Fruit fly (Drosophila melanogaster) whole organism, embryonic: ENCODE measurements around the gene CG34276.

ENCODE experiments used
- Atf6 ChIP-seq: fragments of 200-800 bp; sonication (Bioruptor generic); IDR thresholded peaks from 2 replicates; pipeline ENCODE4 v1.3.6; 2022; ENCODE audit warnings: missing biosample characterization, missing genetic modification characterization
- B-H2 ChIP-seq: fragments of 200-800 bp; sonication (Bioruptor generic); optimal IDR thresholded peaks from 2 replicates; lab custom pipeline; 2018; ENCODE audit warnings: missing biosample characterization, mild to moderate bottlenecking, missing genetic modification characterization
- Blimp-1 ChIP-seq: fragments of 200-800 bp; sonication (Bioruptor generic); optimal IDR thresholded peaks from 3 replicates; lab custom pipeline; 2018; ENCODE audit warnings: missing biosample characterization, missing genetic modification characterization, mild to moderate bottlenecking, moderate library complexity, missing genetic modification reagents
- CG12236 ChIP-seq: fragments of 200-800 bp; sonication (Bioruptor generic); optimal IDR thresholded peaks from 2 replicates; lab custom pipeline; 2016; ENCODE audit warnings: missing biosample characterization, missing genetic modification characterization
- CG12299 ChIP-seq: fragments of 200-800 bp; sonication (Bioruptor generic); optimal IDR thresholded peaks from 2 replicates; lab custom pipeline; 2018; ENCODE audit warnings: missing biosample characterization, mild to moderate bottlenecking, missing genetic modification characterization
- CG13123 ChIP-seq: fragments of 200-800 bp; sonication (Bioruptor generic); optimal IDR thresholded peaks from 2 replicates; lab custom pipeline; 2016; ENCODE audit warnings: missing biosample characterization, missing genetic modification characterization
- CG15269 ChIP-seq: fragments of 200-800 bp; sonication (Bioruptor generic); optimal IDR thresholded peaks from 2 replicates; lab custom pipeline; 2018; ENCODE audit warnings: missing biosample characterization, mild to moderate bottlenecking, missing genetic modification characterization, moderate library complexity
- CG15696 ChIP-seq: fragments of 200-800 bp; sonication (Bioruptor generic); optimal IDR thresholded peaks from 2 replicates; lab custom pipeline; 2019; ENCODE audit warnings: missing biosample characterization, mild to moderate bottlenecking, missing genetic modification characterization, moderate library complexity
- CG17912 ChIP-seq: fragments of 200-800 bp; sonication (Bioruptor generic); optimal IDR thresholded peaks from 2 replicates; lab custom pipeline; 2018; ENCODE audit warnings: missing biosample characterization, mild to moderate bottlenecking, missing genetic modification characterization
- CG2120 ChIP-seq: fragments of 200-800 bp; sonication (Bioruptor generic); optimal IDR thresholded peaks from 3 replicates; lab custom pipeline; 2016; ENCODE audit warnings: missing biosample characterization, missing genetic modification characterization
- CG2202 ChIP-seq: fragments of 200-800 bp; sonication (Bioruptor generic); optimal IDR thresholded peaks from 2 replicates; lab custom pipeline; 2018; ENCODE audit warnings: missing biosample characterization, mild to moderate bottlenecking, missing genetic modification characterization
- CG34376 ChIP-seq: fragments of 200-800 bp; sonication (Bioruptor generic); optimal IDR thresholded peaks from 2 replicates; lab custom pipeline; 2018; ENCODE audit warnings: missing biosample characterization, mild to moderate bottlenecking, missing genetic modification characterization
- CG6254 ChIP-seq: fragments of 200-800 bp; sonication (Bioruptor generic); optimal IDR thresholded peaks from 3 replicates; lab custom pipeline; 2017; ENCODE audit warnings: mild to moderate bottlenecking, missing biosample characterization, missing genetic modification reagents, missing genetic modification characterization
- CG8290 ChIP-seq, 3 experiments: fragments of 200-800 bp; sonication (Bioruptor generic); optimal IDR thresholded peaks; 2 replicates each; lab custom pipeline; 2016 to 2019; ENCODE audit warnings: missing biosample characterization in 3 of 3, missing genetic modification characterization in 3 of 3, mild to moderate bottlenecking in 2 of 3, moderate library complexity in 1 of 3
- CG8388 ChIP-seq: fragments of 200-800 bp; sonication (Bioruptor generic); optimal IDR thresholded peaks from 2 replicates; lab custom pipeline; 2019; ENCODE audit warnings: missing biosample characterization, mild to moderate bottlenecking, missing genetic modification characterization, moderate library complexity
- CG8944 ChIP-seq: fragments of 200-800 bp; sonication (Bioruptor generic); optimal IDR thresholded peaks from 3 replicates; lab custom pipeline; 2016; ENCODE audit warnings: missing biosample characterization, missing genetic modification characterization
- CHES-1-like ChIP-seq: fragments of 200-800 bp; sonication (Bioruptor generic); optimal IDR thresholded peaks from 2 replicates; lab custom pipeline; 2016; ENCODE audit warnings: missing biosample characterization, missing genetic modification characterization
- CrebB ChIP-seq: fragments of 200-800 bp; sonication (Bioruptor generic); optimal IDR thresholded peaks from 3 replicates; lab custom pipeline; 2018; ENCODE audit warnings: missing biosample characterization, mild to moderate bottlenecking, missing genetic modification characterization
- Dbx ChIP-seq: fragments of 200-800 bp; sonication (Bioruptor generic); IDR thresholded peaks from 3 replicates; pipeline ENCODE4 v1.3.6; 2022; ENCODE audit warnings: missing biosample characterization, missing genetic modification characterization
- Deaf1 ChIP-seq: fragments of 200-800 bp; optimal IDR thresholded peaks from 3 replicates; lab custom pipeline; 2019; ENCODE audit warnings: missing biosample characterization, mild to moderate bottlenecking, missing genetic modification characterization, moderate library complexity
- Dref ChIP-seq: fragments of 200-800 bp; sonication (Bioruptor generic); IDR thresholded peaks from 2 replicates; pipeline ENCODE4 v1.3.6; 2022; ENCODE audit warnings: missing biosample characterization, missing genetic modification characterization
- Fer1 ChIP-seq: fragments of 200-800 bp; sonication (Bioruptor generic); optimal IDR thresholded peaks from 2 replicates; lab custom pipeline; 2017; ENCODE audit warnings: missing biosample characterization, mild to moderate bottlenecking, missing genetic modification characterization
- HmgZ ChIP-seq: fragments of 200-800 bp; sonication (Bioruptor generic); optimal IDR thresholded peaks from 2 replicates; lab custom pipeline; 2018; ENCODE audit warnings: missing biosample characterization, mild to moderate bottlenecking, missing genetic modification characterization
- Hr3 ChIP-seq: fragments of 200-800 bp; sonication (Bioruptor generic); optimal IDR thresholded peaks from 3 replicates; lab custom pipeline; 2016; ENCODE audit warnings: missing biosample characterization, missing genetic modification characterization
- Mrtf ChIP-seq: fragments of 200-800 bp; sonication (Bioruptor generic); IDR thresholded peaks from 3 replicates; pipeline ENCODE4 v1.3.6; 2022; ENCODE audit warnings: missing biosample characterization, missing genetic modification characterization
- NFAT ChIP-seq: fragments of 200-800 bp; sonication (Bioruptor generic); IDR thresholded peaks from 2 replicates; pipeline ENCODE4 v1.3.6; 2022; ENCODE audit warnings: missing biosample characterization, missing genetic modification characterization
- Nf-YB ChIP-seq: fragments of 200-800 bp; sonication (Bioruptor generic); optimal IDR thresholded peaks from 3 replicates; lab custom pipeline; 2019; ENCODE audit warnings: missing biosample characterization, mild to moderate bottlenecking, missing genetic modification characterization, moderate library complexity
- Poxn ChIP-seq: fragments of 200-800 bp; sonication (Bioruptor generic); IDR thresholded peaks from 2 replicates; pipeline ENCODE4 v1.3.6; 2022; ENCODE audit warnings: missing biosample characterization, missing genetic modification characterization
- Side ChIP-seq: fragments of 200-800 bp; sonication (Bioruptor generic); optimal IDR thresholded peaks from 2 replicates; lab custom pipeline; 2016; ENCODE audit warnings: missing biosample characterization, missing genetic modification characterization
- Six4 ChIP-seq: fragments of 200-800 bp; sonication (Bioruptor generic); optimal IDR thresholded peaks from 2 replicates; lab custom pipeline; 2016; ENCODE audit warnings: missing biosample characterization, missing genetic modification characterization
- Sry-δ ChIP-seq: fragments of 200-800 bp; sonication (Bioruptor generic); optimal IDR thresholded peaks from 2 replicates; lab custom pipeline; 2016; ENCODE audit warnings: missing biosample characterization, missing genetic modification characterization
- ac ChIP-seq: fragments of 200-800 bp; sonication (Bioruptor generic); optimal IDR thresholded peaks from 3 replicates; lab custom pipeline; 2017; ENCODE audit warnings: missing biosample characterization, mild to moderate bottlenecking, missing genetic modification characterization
- ci ChIP-seq: fragments of 200-800 bp; sonication (Bioruptor generic); IDR thresholded peaks from 3 replicates; pipeline ENCODE4 v1.3.6; 2022; ENCODE audit warnings: missing biosample characterization, missing genetic modification characterization
- disco-r ChIP-seq: fragments of 200-800 bp; sonication (Bioruptor generic); optimal IDR thresholded peaks from 2 replicates; lab custom pipeline; 2016; ENCODE audit warnings: missing biosample characterization, missing genetic modification characterization
- dysf ChIP-seq: fragments of 200-800 bp; sonication (Bioruptor generic); IDR thresholded peaks from 3 replicates; pipeline ENCODE4 v1.3.6; 2022; ENCODE audit warnings: missing biosample characterization, missing genetic modification characterization
- emc ChIP-seq: fragments of 200-800 bp; sonication (Bioruptor generic); optimal IDR thresholded peaks from 2 replicates; lab custom pipeline; 2016; ENCODE audit warnings: missing biosample characterization, missing genetic modification characterization
- en ChIP-seq: fragments of 200-800 bp; sonication (Bioruptor generic); optimal IDR thresholded peaks from 2 replicates; lab custom pipeline; 2016; ENCODE audit warnings: missing biosample characterization, missing genetic modification characterization
- eyg ChIP-seq: fragments of 200-800 bp; sonication (Bioruptor generic); optimal IDR thresholded peaks from 3 replicates; lab custom pipeline; 2016; ENCODE audit warnings: missing biosample characterization, missing genetic modification characterization
- fd3F ChIP-seq: fragments of 200-800 bp; sonication (Bioruptor generic); optimal IDR thresholded peaks from 2 replicates; lab custom pipeline; 2018; ENCODE audit warnings: missing biosample characterization, mild to moderate bottlenecking, missing genetic modification characterization, moderate library complexity
- fu2 ChIP-seq: fragments of 200-800 bp; sonication (Bioruptor generic); optimal IDR thresholded peaks from 2 replicates; lab custom pipeline; 2016; ENCODE audit warnings: missing biosample characterization, missing genetic modification characterization
- inv ChIP-seq: fragments of 200-800 bp; sonication (Bioruptor generic); IDR thresholded peaks from 2 replicates; pipeline ENCODE4 v1.3.6; 2022; ENCODE audit warnings: missing biosample characterization, missing genetic modification characterization; ENCODE audit not compliant: partially characterized antibody
- jing ChIP-seq: fragments of 200-800 bp; sonication (Bioruptor generic); optimal IDR thresholded peaks from 2 replicates; lab custom pipeline; 2018; ENCODE audit warnings: missing biosample characterization, mild to moderate bottlenecking, missing genetic modification characterization
- lov ChIP-seq, 2 experiments: fragments of 200-800 bp in 1 of 2; fragments of >200 bp in 1 of 2; sonication (Bioruptor generic) in 1 of 2; IDR thresholded peaks in 1 of 2; optimal IDR thresholded peaks in 1 of 2; 2 replicates in 1 of 2; 3 replicates in 1 of 2; pipeline versions ENCODE4 v1.3.6 to Lab custom; 2017 to 2022; ENCODE audit warnings: missing biosample characterization in 1 of 2, missing genetic modification characterization in 1 of 2
- phol ChIP-seq: fragments of 200-800 bp; sonication (Bioruptor generic); optimal IDR thresholded peaks from 3 replicates; lab custom pipeline; 2018; ENCODE audit warnings: missing biosample characterization, mild to moderate bottlenecking, missing genetic modification characterization, moderate library complexity
- ranshi ChIP-seq: fragments of 200-800 bp; sonication (Bioruptor generic); IDR thresholded peaks from 2 replicates; pipeline ENCODE4 v1.3.6; 2022; ENCODE audit warnings: missing biosample characterization, missing genetic modification characterization
- shn ChIP-seq: fragments of 200-800 bp; sonication (Bioruptor generic); optimal IDR thresholded peaks from 3 replicates; lab custom pipeline; 2016; ENCODE audit warnings: missing biosample characterization, missing genetic modification characterization
- stwl ChIP-seq: fragments of 200-800 bp; sonication (Bioruptor generic); optimal IDR thresholded peaks from 3 replicates; lab custom pipeline; 2018; ENCODE audit warnings: missing biosample characterization, mild to moderate bottlenecking, missing genetic modification characterization, moderate library complexity
- trem ChIP-seq: fragments of 200-800 bp; optimal IDR thresholded peaks from 3 replicates; lab custom pipeline; 2019; ENCODE audit warnings: missing biosample characterization, mild to moderate bottlenecking, missing genetic modification characterization, moderate library complexity
- tx ChIP-seq: fragments of 200-800 bp; sonication (Bioruptor generic); optimal IDR thresholded peaks from 2 replicates; lab custom pipeline; 2016; ENCODE audit warnings: missing biosample characterization, missing genetic modification characterization
- unpg ChIP-seq: fragments of 200-800 bp; sonication (Bioruptor generic); optimal IDR thresholded peaks from 3 replicates; lab custom pipeline; 2018; ENCODE audit warnings: missing biosample characterization, mild to moderate bottlenecking, missing genetic modification characterization, moderate library complexity

CG34276 gene

dm6 chr3R:15965169-15965568, 39.7 kb downstream of the CG34276 start, which contains the start of the genes CG32856 and Rbf2 (continued):
- TF ChIP-seq Blimp-1 (GFP tag; lab: Kevin White, UChicago): peak; percentile 42
- peak; percentile 75 for TF ChIP-seq Sry-δ (GFP tag; lab: Kevin White, UChicago)
- TF ChIP-seq CG34376 (GFP tag; lab: Kevin White, UChicago): no peak
- peak; percentile 64 for TF ChIP-seq Nf-YB (GFP tag; lab: Kevin White, UChicago)
- peak; percentile 88 for TF ChIP-seq CG12299 (tag; lab: Kevin White, UChicago)
- no peak; the same call in 2 of the 3 replicates for TF ChIP-seq ci (GFP tag; lab: Robert Waterston, UW)
- TF ChIP-seq Poxn: no peak
- TF ChIP-seq phol (tag; lab: Kevin White, UChicago): peak; percentile 97
- peak; percentile 81 for TF ChIP-seq CHES-1-like (GFP tag; lab: Kevin White, UChicago)
- peak; percentile 66 for TF ChIP-seq Dbx (GFP tag; lab: Robert Waterston, UW)
- peak; percentile 86 for TF ChIP-seq Atf6 (GFP tag; lab: Robert Waterston, UW)
- TF ChIP-seq emc: peak; percentile 16
- peak; percentile 40 for TF ChIP-seq CG12236 (GFP tag; lab: Kevin White, UChicago)
- TF ChIP-seq CG6254: peak; percentile 20
- TF ChIP-seq B-H2 (GFP tag; lab: Kevin White, UChicago): peak; percentile 90
- TF ChIP-seq ac (GFP tag; lab: Kevin White, UChicago): no peak
- TF ChIP-seq CG13123 (GFP tag; lab: Kevin White, UChicago): peak; percentile 72
- no peak for TF ChIP-seq lov (optimal IDR thresholded peaks at IDR 0.05; lab: Kevin White, UChicago)
- no peak for TF ChIP-seq lov (GFP tag; IDR thresholded peaks at IDR 0.05; lab: Robert Waterston, UW)
- TF ChIP-seq Dref (GFP tag; lab: Robert Waterston, UW): peak; percentile 97
- no peak; the same call in 2 of the 3 replicates for TF ChIP-seq dysf (GFP tag; lab: Robert Waterston, UW)
- peak; percentile 16 for TF ChIP-seq CG8944 (GFP tag; lab: Kevin White, UChicago)
- peak; percentile 59 for TF ChIP-seq CG8290 (GFP tag; optimal IDR thresholded peaks at IDR 0.05; lab: Kevin White, UChicago)
- peak in 1 of 2 experiments; percentile 82 for TF ChIP-seq CG8290 (tag; optimal IDR thresholded peaks at IDR 0.05; lab: Kevin White, UChicago)
- peak; percentile 95 for TF ChIP-seq CG2120 (GFP tag; lab: Kevin White, UChicago)
- peak; percentile 49 for TF ChIP-seq jing (GFP tag; lab: Kevin White, UChicago)
- TF ChIP-seq NFAT (GFP tag; lab: Robert Waterston, UW): peak; percentile 68; the same call in 1 of the 2 replicates
- peak; percentile 46 for TF ChIP-seq disco-r (GFP tag; lab: Kevin White, UChicago)
- TF ChIP-seq inv (GFP tag; lab: Robert Waterston, UW): peak; percentile 62
- peak; percentile 79 for TF ChIP-seq CG8388
- TF ChIP-seq Hr3: peak; percentile 80
- peak; percentile 61 for TF ChIP-seq CG2202
- peak; percentile 38 for TF ChIP-seq trem
- TF ChIP-seq Fer1: peak; percentile 16
- no peak for TF ChIP-seq eyg (GFP tag; lab: Kevin White, UChicago)
- TF ChIP-seq fd3F: peak; percentile 85
- TF ChIP-seq Six4 (GFP tag; lab: Kevin White, UChicago): peak; percentile 48
- peak; percentile 93 for TF ChIP-seq unpg (GFP tag; lab: Kevin White, UChicago)
- no peak for TF ChIP-seq Deaf1
- TF ChIP-seq tx (GFP tag; lab: Kevin White, UChicago): peak; percentile 64
- TF ChIP-seq shn: peak; percentile 64
- TF ChIP-seq en: peak; percentile 48
- peak; percentile 65 for TF ChIP-seq CrebB
- peak; percentile 71 for TF ChIP-seq Side (GFP tag; lab: Kevin White, UChicago)
- TF ChIP-seq HmgZ (tag; lab: Kevin White, UChicago): peak; percentile 90
- TF ChIP-seq CG15269 (tag; lab: Kevin White, UChicago): peak; percentile 90
- peak; percentile 15 for TF ChIP-seq CG17912 (GFP tag; lab: Kevin White, UChicago)
- peak; percentile 68 for TF ChIP-seq fu2 (GFP tag; lab: Kevin White, UChicago)
- TF ChIP-seq CG15696 (tag; lab: Kevin White, UChicago): no peak
- TF ChIP-seq ranshi: peak; percentile 69
- peak; percentile 82 for TF ChIP-seq stwl
- no peak for TF ChIP-seq Mrtf (GFP tag; lab: Robert Waterston, UW)
